Fruit fly (Drosophila melanogaster): ENCODE data around the gene Fst.

- no peak for TF ChIP-seq CG12768 (GFP tag; optimal IDR thresholded peaks at IDR 0.05)
- TF ChIP-seq pad (GFP tag; optimal IDR thresholded peaks at IDR 0.05): no peak
- no peak for TF ChIP-seq cnc (optimal IDR thresholded peaks at IDR 0.05)
- TF ChIP-seq cic (GFP tag; optimal IDR thresholded peaks at IDR 0.05): peak; percentile 4
These were observed at the start of gene Fst for dm6 chr3R:9646104-9646707.

All from whole organism, adult.